Fruit fly (Drosophila melanogaster) whole organism, adult: ENCODE results near the gene Kaz.

Source experiments
- CG12768 ChIP-seq: fragments of 200-800 bp; sonication (Bioruptor generic); optimal IDR thresholded peaks from 2 replicates; lab custom pipeline; 2017; ENCODE audit warnings: missing biosample characterization, missing genetic modification characterization, mild to moderate bottlenecking, moderate library complexity, missing genetic modification reagents
- CG14711 ChIP-seq: fragments of 200-800 bp; sonication (Bioruptor generic); optimal IDR thresholded peaks from 2 replicates; lab custom pipeline; 2018; ENCODE audit warnings: missing biosample characterization, mild to moderate bottlenecking, missing genetic modification characterization, moderate library complexity
- CG33017 ChIP-seq: fragments of 200-800 bp; sonication (Bioruptor generic); optimal IDR thresholded peaks from 2 replicates; lab custom pipeline; 2018; ENCODE audit warnings: missing biosample characterization, mild to moderate bottlenecking, missing genetic modification characterization, moderate library complexity
- CG5204 ChIP-seq: fragments of 200-800 bp; sonication (Bioruptor generic); optimal IDR thresholded peaks from 2 replicates; lab custom pipeline; 2016; ENCODE audit warnings: missing biosample characterization, missing genetic modification characterization
- CG7045 ChIP-seq: fragments of 200-800 bp; sonication (Bioruptor generic); optimal IDR thresholded peaks from 2 replicates; lab custom pipeline; 2017; ENCODE audit warnings: missing biosample characterization, mild to moderate bottlenecking, missing genetic modification characterization
- CG7101 ChIP-seq: fragments of 200-800 bp; sonication (Bioruptor generic); optimal IDR thresholded peaks from 2 replicates; lab custom pipeline; 2018; ENCODE audit warnings: missing biosample characterization, mild to moderate bottlenecking, missing genetic modification characterization, moderate library complexity
- Crg-1 ChIP-seq: fragments of 200-800 bp; sonication (Bioruptor generic); optimal IDR thresholded peaks from 2 replicates; lab custom pipeline; 2016; ENCODE audit warnings: missing biosample characterization, missing genetic modification characterization
- Hr96 ChIP-seq: fragments of 200-800 bp; sonication (Bioruptor generic); optimal IDR thresholded peaks from 2 replicates; lab custom pipeline; 2016; ENCODE audit warnings: missing biosample characterization, missing genetic modification characterization
- cnc ChIP-seq, 2 experiments: fragments of >200 bp; optimal IDR thresholded peaks; 2 replicates each; lab custom pipeline; 2017
- kay ChIP-seq: fragments of 200-800 bp; sonication (Bioruptor generic); peaks from one replicate; lab custom pipeline; 2016; ENCODE audit warnings: missing biosample characterization, missing genetic modification characterization, borderline replicate concordance
- pad ChIP-seq: fragments of 200-800 bp; sonication (Bioruptor generic); optimal IDR thresholded peaks from 3 replicates; lab custom pipeline; 2017; ENCODE audit warnings: missing biosample characterization, missing genetic modification characterization, mild to moderate bottlenecking, moderate library complexity, missing genetic modification reagents
- toe ChIP-seq: fragments of 200-800 bp; sonication (Bioruptor generic); optimal IDR thresholded peaks from 2 replicates; lab custom pipeline; 2016; ENCODE audit warnings: missing biosample characterization, missing genetic modification characterization

DNA sequence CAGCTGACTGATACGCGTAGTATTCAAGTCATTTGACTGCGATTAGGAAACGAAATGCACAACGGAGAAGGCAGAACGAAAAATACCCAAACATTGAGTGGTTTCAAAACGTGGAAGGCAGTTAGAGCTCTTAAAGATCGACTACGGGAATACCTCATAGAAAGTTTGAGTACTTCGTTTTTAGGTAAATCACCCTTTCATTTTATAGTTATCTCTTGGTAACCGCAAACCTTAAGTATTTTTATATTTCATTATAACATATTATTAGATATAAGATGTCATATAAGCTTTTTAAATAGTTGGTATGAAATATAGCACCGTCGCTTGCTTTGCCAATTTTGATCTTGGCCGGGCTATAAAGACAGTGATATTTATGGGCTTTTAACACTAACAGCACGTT lies 15.4 kb upstream of the Kaz start:
- TF ChIP-seq CG12768 (GFP tag; lab: Kevin White, UChicago) (no peak), kay (GFP tag; lab: Kevin White, UChicago) (no peak), toe (GFP tag; lab: Kevin White, UChicago) (no peak), CG7045 (GFP tag; lab: Kevin White, UChicago) (no peak), Hr96 (GFP tag; lab: Kevin White, UChicago) (no peak), CG5204 (GFP tag; lab: Kevin White, UChicago) (no peak), CG7101 (tag; lab: Kevin White, UChicago) (no peak), Crg-1 (GFP tag; lab: Kevin White, UChicago) (no peak), CG14711 (tag; lab: Kevin White, UChicago) (no peak), pad (GFP tag; lab: Kevin White, UChicago) (no peak), cnc (optimal IDR thresholded peaks at IDR 0.05; lab: Kevin White, UChicago) (no peak), CG33017 (tag; lab: Kevin White, UChicago) (no peak)
